Fruit fly (Drosophila melanogaster) whole organism, adult: Measurements from ENCODE around the gene BoYb.

ENCODE experiments used
- CG11617 ChIP-seq: fragments of 200-800 bp; sonication (Bioruptor generic); optimal IDR thresholded peaks from 2 replicates; lab custom pipeline; 2017; ENCODE audit warnings: mild to moderate bottlenecking, missing biosample characterization, missing genetic modification reagents, missing genetic modification characterization
- CG12768 ChIP-seq: fragments of 200-800 bp; sonication (Bioruptor generic); optimal IDR thresholded peaks from 2 replicates; lab custom pipeline; 2017; ENCODE audit warnings: missing biosample characterization, missing genetic modification characterization, mild to moderate bottlenecking, moderate library complexity, missing genetic modification reagents
- CG14711 ChIP-seq: fragments of 200-800 bp; sonication (Bioruptor generic); optimal IDR thresholded peaks from 2 replicates; lab custom pipeline; 2018; ENCODE audit warnings: missing biosample characterization, mild to moderate bottlenecking, missing genetic modification characterization, moderate library complexity
- CG1620 ChIP-seq: fragments of 200-800 bp; sonication (Bioruptor generic); optimal IDR thresholded peaks from 2 replicates; lab custom pipeline; 2016; ENCODE audit warnings: missing biosample characterization, missing genetic modification characterization
- CG33017 ChIP-seq: fragments of 200-800 bp; sonication (Bioruptor generic); optimal IDR thresholded peaks from 2 replicates; lab custom pipeline; 2018; ENCODE audit warnings: missing biosample characterization, mild to moderate bottlenecking, missing genetic modification characterization, moderate library complexity
- CG5204 ChIP-seq: fragments of 200-800 bp; sonication (Bioruptor generic); optimal IDR thresholded peaks from 2 replicates; lab custom pipeline; 2016; ENCODE audit warnings: missing biosample characterization, missing genetic modification characterization
- CG7045 ChIP-seq: fragments of 200-800 bp; sonication (Bioruptor generic); optimal IDR thresholded peaks from 2 replicates; lab custom pipeline; 2017; ENCODE audit warnings: missing biosample characterization, mild to moderate bottlenecking, missing genetic modification characterization
- CG7101 ChIP-seq: fragments of 200-800 bp; sonication (Bioruptor generic); optimal IDR thresholded peaks from 2 replicates; lab custom pipeline; 2018; ENCODE audit warnings: missing biosample characterization, mild to moderate bottlenecking, missing genetic modification characterization, moderate library complexity
- Clk ChIP-seq: fragments of 200-800 bp; sonication (Bioruptor generic); optimal IDR thresholded peaks from 2 replicates; lab custom pipeline; 2017; ENCODE audit warnings: missing biosample characterization, missing genetic modification characterization
- Crg-1 ChIP-seq: fragments of 200-800 bp; sonication (Bioruptor generic); optimal IDR thresholded peaks from 2 replicates; lab custom pipeline; 2016; ENCODE audit warnings: missing biosample characterization, missing genetic modification characterization
- Hr96 ChIP-seq: fragments of 200-800 bp; sonication (Bioruptor generic); optimal IDR thresholded peaks from 2 replicates; lab custom pipeline; 2016; ENCODE audit warnings: missing biosample characterization, missing genetic modification characterization
- Mnt ChIP-seq: fragments of 200-800 bp; sonication (Bioruptor generic); optimal IDR thresholded peaks from 2 replicates; lab custom pipeline; 2016; ENCODE audit warnings: missing biosample characterization, mild to moderate bottlenecking, missing genetic modification characterization
- bab1 ChIP-seq: fragments of 200-800 bp; sonication (Bioruptor generic); optimal IDR thresholded peaks from 3 replicates; lab custom pipeline; 2019; ENCODE audit warnings: missing biosample characterization, mild to moderate bottlenecking, missing genetic modification characterization, moderate library complexity
- cic ChIP-seq: fragments of 200-800 bp; sonication (Bioruptor generic); optimal IDR thresholded peaks from 2 replicates; lab custom pipeline; 2017; ENCODE audit warnings: missing biosample characterization, mild to moderate bottlenecking, missing genetic modification characterization, moderate library complexity
- cnc ChIP-seq, 2 experiments: fragments of >200 bp; optimal IDR thresholded peaks; 2 replicates each; lab custom pipeline; 2017
- kay ChIP-seq: fragments of 200-800 bp; sonication (Bioruptor generic); peaks from one replicate; lab custom pipeline; 2016; ENCODE audit warnings: missing biosample characterization, missing genetic modification characterization, borderline replicate concordance
- ovo ChIP-seq: fragments of 200-800 bp; sonication (Bioruptor generic); optimal IDR thresholded peaks from 2 replicates; lab custom pipeline; 2016; ENCODE audit warnings: missing biosample characterization, missing genetic modification characterization
- pad ChIP-seq: fragments of 200-800 bp; sonication (Bioruptor generic); optimal IDR thresholded peaks from 3 replicates; lab custom pipeline; 2017; ENCODE audit warnings: missing biosample characterization, missing genetic modification characterization, mild to moderate bottlenecking, moderate library complexity, missing genetic modification reagents
- tj ChIP-seq: fragments of 200-800 bp; sonication (Bioruptor generic); optimal IDR thresholded peaks from 3 replicates; lab custom pipeline; 2017; ENCODE audit warnings: missing biosample characterization, mild to moderate bottlenecking, missing genetic modification characterization, moderate library complexity
- toe ChIP-seq: fragments of 200-800 bp; sonication (Bioruptor generic); optimal IDR thresholded peaks from 2 replicates; lab custom pipeline; 2016; ENCODE audit warnings: missing biosample characterization, missing genetic modification characterization

The BoYb gene

dm6 chr3L:22864254-22865060, 37.3 kb upstream of the BoYb start, which contains the start of gene CG33170:
Gene CG33170, plus strand, starts transcription at chr3L:22864600.
- TF ChIP-seq tj (GFP tag; lab: Kevin White, UChicago), result peak; percentile 91
- TF ChIP-seq CG33017 (tag; lab: Kevin White, UChicago), result no peak
- TF ChIP-seq pad (GFP tag; lab: Kevin White, UChicago), result peak; percentile 7
- no peak for TF ChIP-seq toe (GFP tag; lab: Kevin White, UChicago)
- TF ChIP-seq kay (GFP tag; lab: Kevin White, UChicago), result no peak
- peak; percentile 13 for TF ChIP-seq Mnt (GFP tag; lab: Kevin White, UChicago)
- TF ChIP-seq ovo, result peak; percentile 57
- no peak for TF ChIP-seq Crg-1 (GFP tag; lab: Kevin White, UChicago)
- peak; percentile 10 for TF ChIP-seq CG7101
- TF ChIP-seq CG5204 (GFP tag; lab: Kevin White, UChicago), result no peak
- no peak for TF ChIP-seq CG1620 (GFP tag; lab: Kevin White, UChicago)
- no peak for TF ChIP-seq CG11617
- TF ChIP-seq cnc (optimal IDR thresholded peaks at IDR 0.05; lab: Kevin White, UChicago), result no peak
- peak; percentile 70 for TF ChIP-seq bab1 (GFP tag; lab: Kevin White, UChicago)
- no peak for TF ChIP-seq CG14711
- no peak for TF ChIP-seq Hr96
- no peak for TF ChIP-seq Clk (GFP tag; lab: Kevin White, UChicago)
- TF ChIP-seq cic, result peak; percentile 21
- TF ChIP-seq CG12768, result no peak
- no peak for TF ChIP-seq CG7045 (GFP tag; lab: Kevin White, UChicago)

- no peak for TF ChIP-seq Mnt (GFP tag; lab: Kevin White, UChicago)
- peak; percentile 20 for TF ChIP-seq CG11617
- TF ChIP-seq CG7045 (GFP tag; lab: Kevin White, UChicago), result peak; percentile 45
- peak; percentile 34 for TF ChIP-seq CG7101
- TF ChIP-seq pad (GFP tag; lab: Kevin White, UChicago), result no peak
- peak; percentile 70 for TF ChIP-seq CG33017 (tag; lab: Kevin White, UChicago)
- TF ChIP-seq kay (GFP tag; lab: Kevin White, UChicago), result peak; percentile 89
- no peak for TF ChIP-seq cnc (optimal IDR thresholded peaks at IDR 0.05; lab: Kevin White, UChicago)
- peak; percentile 28 for TF ChIP-seq CG14711
- peak; percentile 36 for TF ChIP-seq CG12768
- peak; percentile 16 for TF ChIP-seq bab1 (GFP tag; lab: Kevin White, UChicago)
Observed at dm6 chr3L:22865061-22865418, 36.7 kb upstream of the BoYb start.

- no peak for TF ChIP-seq toe (GFP tag; lab: Kevin White, UChicago)
- no peak for TF ChIP-seq Hr96
- TF ChIP-seq Crg-1 (GFP tag; lab: Kevin White, UChicago), result peak; percentile 86
- peak; percentile 43 for TF ChIP-seq CG11617
- peak; percentile 80 for TF ChIP-seq CG1620 (GFP tag; lab: Kevin White, UChicago)
- TF ChIP-seq cic, result peak; percentile 56
- TF ChIP-seq CG7101, result peak; percentile 74
- TF ChIP-seq ovo, result no peak
- TF ChIP-seq CG14711, result peak; percentile 67
- peak; percentile 7 for TF ChIP-seq tj (GFP tag; lab: Kevin White, UChicago)
- peak; percentile 79 for TF ChIP-seq Mnt (GFP tag; lab: Kevin White, UChicago)
- peak; percentile 17 for TF ChIP-seq Clk (GFP tag; lab: Kevin White, UChicago)
- peak; percentile 70 for TF ChIP-seq bab1 (GFP tag; lab: Kevin White, UChicago)
- peak; percentile 69 for TF ChIP-seq pad (GFP tag; lab: Kevin White, UChicago)
- peak; percentile 56 for TF ChIP-seq CG7045 (GFP tag; lab: Kevin White, UChicago)
- TF ChIP-seq cnc (optimal IDR thresholded peaks at IDR 0.05; lab: Kevin White, UChicago), result no peak
- TF ChIP-seq CG33017 (tag; lab: Kevin White, UChicago), result peak; percentile 57
- no peak for TF ChIP-seq kay (GFP tag; lab: Kevin White, UChicago)
- no peak for TF ChIP-seq CG5204 (GFP tag; lab: Kevin White, UChicago)
- peak; percentile 75 for TF ChIP-seq CG12768
Observed at dm6 chr3L:22868070-22868469, 33.6 kb upstream of the BoYb start, which contains the start of gene EMC4. Gene EMC4, minus strand, starts transcription at chr3L:22868243.

- TF ChIP-seq toe (GFP tag; lab: Kevin White, UChicago) (no peak), Mnt (GFP tag; lab: Kevin White, UChicago) (peak; percentile 39)
Observed at dm6 chr3L:22870378-22870777, 31.3 kb upstream of the BoYb start.

dm6 chr3L:22871030-22871844, 30.5 kb upstream of the BoYb start:
- TF ChIP-seq CG1620 (GFP tag; lab: Kevin White, UChicago), result no peak
- TF ChIP-seq CG33017 (tag; lab: Kevin White, UChicago), result no peak
- no peak for TF ChIP-seq ovo
- peak; percentile 94 for TF ChIP-seq CG14711
- no peak for TF ChIP-seq cic
- TF ChIP-seq pad (GFP tag; lab: Kevin White, UChicago), result no peak
- no peak for TF ChIP-seq kay (GFP tag; lab: Kevin White, UChicago)
- TF ChIP-seq tj (GFP tag; lab: Kevin White, UChicago), result peak; percentile 10
- TF ChIP-seq CG12768, result peak; percentile 61
- no peak for TF ChIP-seq Hr96
- TF ChIP-seq CG7101, result no peak
- peak; percentile 13 for TF ChIP-seq CG11617
- peak; percentile 35 for TF ChIP-seq CG7045 (GFP tag; lab: Kevin White, UChicago)
- TF ChIP-seq CG5204 (GFP tag; lab: Kevin White, UChicago), result no peak
- no peak for TF ChIP-seq toe (GFP tag; lab: Kevin White, UChicago)
